Worm (Caenorhabditis elegans) whole organism, L1 larva: ENCODE measurements around the gene grl-6.

Experiments
- C34B4.2 ChIP-seq: sonication (generic microtip); optimal IDR thresholded peaks from 2 replicates; lab custom pipeline; 2017; ENCODE audit warnings: mild to moderate bottlenecking, missing genetic modification characterization, missing compliant biosample characterization
- aha-1 ChIP-seq: fragments of 150-350 bp; optimal IDR thresholded peaks from 2 replicates; lab custom pipeline; 2014; ENCODE audit warnings: missing biosample characterization, missing genetic modification characterization
- alr-1 ChIP-seq: fragments of 200-800 bp; sonication (Bioruptor generic); optimal IDR thresholded peaks from 2 replicates; lab custom pipeline; 2018; ENCODE audit warnings: borderline replicate concordance, mild to moderate bottlenecking, missing genetic modification characterization, missing compliant biosample characterization
- blmp-1 ChIP-seq: fragments of 150-350 bp; optimal IDR thresholded peaks from 2 replicates; lab custom pipeline; 2014; ENCODE audit warnings: missing biosample characterization, missing genetic modification characterization
- dpl-1 ChIP-seq, 3 experiments: fragments of 150-350 bp in 2 of 3; sonication (generic microtip) in 1 of 3; optimal IDR thresholded peaks; 2 replicates each; lab custom pipeline; 2014 to 2017; ENCODE audit warnings: missing biosample characterization in 3 of 3, missing genetic modification characterization in 3 of 3, missing genetic modification reagents in 3 of 3
- dsc-1 ChIP-seq: sonication (generic microtip); optimal IDR thresholded peaks from 2 replicates; lab custom pipeline; 2016; ENCODE audit warnings: mild to moderate bottlenecking, missing genetic modification characterization, missing compliant biosample characterization
- efl-1 ChIP-seq, 4 experiments: fragments of 150-350 bp; optimal IDR thresholded peaks in 3 of 4; peaks in 1 of 4; 1 replicate in 1 of 4; 2 replicates in 3 of 4; lab custom pipeline; 2014; ENCODE audit warnings: missing biosample characterization in 2 of 4, missing genetic modification characterization in 2 of 4, missing genetic modification reagents in 2 of 4
- egl-13 ChIP-seq: sonication (generic microtip); optimal IDR thresholded peaks from 2 replicates; lab custom pipeline; 2016; ENCODE audit warnings: missing genotype, missing genetic modification reagents, missing genetic modification characterization, missing compliant biosample characterization
- elt-2 ChIP-seq: sonication (generic microtip); optimal IDR thresholded peaks from 2 replicates; lab custom pipeline; 2016; ENCODE audit warnings: missing genetic modification characterization, mild to moderate bottlenecking, inconsistent platforms, missing compliant biosample characterization, missing genetic modification reagents
- elt-3 ChIP-seq, 6 experiments: fragments of 150-350 bp in 1 of 6; sonication (generic microtip); optimal IDR thresholded peaks; 2 replicates each; lab custom pipeline; 2017 to 2018; ENCODE audit warnings: missing biosample characterization in 6 of 6, missing genetic modification characterization in 6 of 6, inconsistent platforms in 1 of 6
- fkh-10 ChIP-seq: sonication (generic microtip); optimal IDR thresholded peaks from 2 replicates; lab custom pipeline; 2017; ENCODE audit warnings: missing biosample characterization, missing genetic modification reagents, missing genetic modification characterization
- grh-1 ChIP-seq: fragments of 200-800 bp; sonication (Bioruptor generic); IDR thresholded peaks from 2 replicates; pipeline ENCODE4 v1.3.6; 2022; ENCODE audit warnings: missing genetic modification reagents, missing genetic modification characterization, missing compliant biosample characterization
- isw-1 ChIP-seq: fragments of 200-800 bp; sonication (Bioruptor generic); IDR thresholded peaks from 2 replicates; pipeline ENCODE4 v1.3.6; 2022; ENCODE audit warnings: missing genetic modification characterization, missing compliant biosample characterization
- lin-13 ChIP-seq: fragments of 150-350 bp; optimal IDR thresholded peaks from 2 replicates; lab custom pipeline; 2014; ENCODE audit warnings: missing biosample characterization, missing genetic modification reagents, missing genetic modification characterization
- lin-14 ChIP-seq: fragments of 200-800 bp; sonication (Bioruptor generic); optimal IDR thresholded peaks from 2 replicates; lab custom pipeline; 2018; ENCODE audit warnings: mild to moderate bottlenecking, missing genetic modification characterization, moderate library complexity, missing compliant biosample characterization
- lin-15B ChIP-seq: fragments of 150-350 bp; sonication (generic microtip); optimal IDR thresholded peaks from 3 replicates; lab custom pipeline; 2014; ENCODE audit warnings: missing biosample characterization, missing genetic modification characterization
- lir-3 ChIP-seq: sonication (generic microtip); optimal IDR thresholded peaks from 2 replicates; lab custom pipeline; 2016; ENCODE audit warnings: mild to moderate bottlenecking, missing genetic modification characterization, moderate library complexity, missing compliant biosample characterization; ENCODE audit not compliant: poor library complexity
- lsy-2 ChIP-seq, 2 experiments: fragments of 150-350 bp; optimal IDR thresholded peaks; 2 replicates each; lab custom pipeline; 2014; ENCODE audit warnings: missing biosample characterization in 2 of 2, missing genetic modification characterization in 2 of 2
- mab-9 ChIP-seq: fragments of 200-800 bp; sonication (Bioruptor generic); IDR thresholded peaks from 2 replicates; pipeline ENCODE4 v1.3.6; 2022; ENCODE audit warnings: missing genetic modification reagents, missing genetic modification characterization, missing compliant biosample characterization
- mep-1 ChIP-seq: fragments of 150-350 bp; optimal IDR thresholded peaks from 2 replicates; lab custom pipeline; 2014; ENCODE audit warnings: missing biosample characterization, missing genetic modification characterization
- nhr-19 ChIP-seq: fragments of 200-800 bp; sonication (Bioruptor generic); conservative IDR thresholded peaks from 2 replicates; pipeline ENCODE4 v1.3.6; 2022; ENCODE audit warnings: missing genetic modification characterization, missing compliant biosample characterization
- nhr-20 ChIP-seq: sonication (generic microtip); optimal IDR thresholded peaks from 2 replicates; lab custom pipeline; 2016; ENCODE audit warnings: mild to moderate bottlenecking, missing genetic modification characterization, missing compliant biosample characterization
- nhr-71 ChIP-seq: sonication (generic microtip); optimal IDR thresholded peaks from 2 replicates; lab custom pipeline; 2016; ENCODE audit warnings: mild to moderate bottlenecking, missing genetic modification characterization, moderate library complexity, missing compliant biosample characterization
- nhr-77 ChIP-seq: fragments of 150-350 bp; optimal IDR thresholded peaks from 2 replicates; lab custom pipeline; 2014; ENCODE audit warnings: missing biosample characterization, missing genetic modification characterization
- nhr-85 ChIP-seq: sonication (generic microtip); peaks from one replicate; lab custom pipeline; 2016; ENCODE audit warnings: missing genetic modification characterization, inconsistent platforms, missing compliant biosample characterization
- pag-3 ChIP-seq: sonication (generic microtip); optimal IDR thresholded peaks from 2 replicates; lab custom pipeline; 2017; ENCODE audit warnings: missing genetic modification characterization, mild to moderate bottlenecking, missing compliant biosample characterization, antibody characterized with exemption, borderline replicate concordance; ENCODE audit not compliant: insufficient read depth
- skn-1 ChIP-seq: fragments of 150-350 bp; optimal IDR thresholded peaks from 2 replicates; lab custom pipeline; 2014; ENCODE audit warnings: missing biosample characterization, missing genetic modification characterization
- snpc-4 ChIP-seq: fragments of 150-350 bp; optimal IDR thresholded peaks from 2 replicates; lab custom pipeline; 2014; ENCODE audit warnings: missing biosample characterization, missing genetic modification characterization
- sox-4 ChIP-seq: sonication (generic microtip); optimal IDR thresholded peaks from 2 replicates; lab custom pipeline; 2016; ENCODE audit warnings: missing genetic modification characterization, missing compliant biosample characterization
- sup-37 ChIP-seq: fragments of 200-800 bp; sonication (Bioruptor generic); optimal IDR thresholded peaks from 2 replicates; lab custom pipeline; 2018; ENCODE audit warnings: mild to moderate bottlenecking, missing genetic modification characterization, missing compliant biosample characterization
- swsn-7 ChIP-seq: sonication (generic microtip); optimal IDR thresholded peaks from 2 replicates; lab custom pipeline; 2016; ENCODE audit warnings: missing genetic modification characterization, missing compliant biosample characterization
- tlp-1 ChIP-seq: fragments of 150-350 bp; optimal IDR thresholded peaks from 2 replicates; lab custom pipeline; 2014; ENCODE audit warnings: missing biosample characterization, missing genetic modification characterization
- unc-130 ChIP-seq: fragments of 150-350 bp; optimal IDR thresholded peaks from 2 replicates; lab custom pipeline; 2017; ENCODE audit warnings: missing biosample characterization, missing genetic modification characterization, inconsistent platforms
- unc-62 ChIP-seq: fragments of 150-350 bp; optimal IDR thresholded peaks from 2 replicates; lab custom pipeline; 2014; ENCODE audit warnings: missing biosample characterization, missing genetic modification reagents, missing genetic modification characterization
- unc-86 ChIP-seq: sonication (generic microtip); optimal IDR thresholded peaks from 2 replicates; lab custom pipeline; 2016; ENCODE audit warnings: missing genetic modification characterization, missing compliant biosample characterization
- vab-15 ChIP-seq: sonication (generic microtip); optimal IDR thresholded peaks from 2 replicates; lab custom pipeline; 2017; ENCODE audit warnings: missing genotype, mild to moderate bottlenecking, missing genetic modification characterization, missing compliant biosample characterization
- xbp-1 ChIP-seq: sonication (generic microtip); optimal IDR thresholded peaks from 2 replicates; lab custom pipeline; 2016; ENCODE audit warnings: missing genetic modification characterization, missing compliant biosample characterization
- ztf-4 ChIP-seq: fragments of 150-350 bp; optimal IDR thresholded peaks from 2 replicates; lab custom pipeline; 2014; ENCODE audit warnings: missing biosample characterization, missing genetic modification characterization

Gene grl-6

DNA sequence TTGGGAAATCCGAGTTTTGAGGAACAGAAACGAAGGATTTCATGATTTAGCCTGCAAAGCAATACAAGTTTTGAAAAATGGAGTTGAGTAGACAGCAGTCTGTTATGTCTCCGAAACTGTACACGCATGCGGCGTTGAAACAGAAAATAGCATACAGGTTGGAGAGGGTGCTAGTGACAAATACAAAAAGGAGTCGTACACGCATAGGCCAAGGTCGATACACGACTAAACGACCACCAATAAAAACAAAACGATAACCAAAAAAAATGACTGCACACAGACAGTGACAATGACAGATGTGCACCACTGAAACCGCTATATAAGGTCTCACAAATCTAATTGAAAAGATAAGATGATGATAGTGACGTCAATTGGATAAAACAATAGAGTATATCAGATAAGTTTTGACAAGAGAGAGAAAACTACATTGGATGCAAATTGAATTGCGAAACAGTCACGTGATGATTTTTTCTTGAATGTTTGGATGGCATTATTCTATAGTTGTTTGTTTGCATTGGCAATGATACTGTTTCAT is 1.8 kb downstream of the grl-6 start, which contains the start of gene fah-1 (continued):
- TF ChIP-seq nhr-85 (tag; lab: Kevin White, UChicago) (peak; percentile 97), ztf-4 (tag; lab: Kevin White, UChicago) (no peak), mep-1 (tag; lab: Kevin White, UChicago) (peak; percentile 34), elt-3 (tag; optimal IDR thresholded peaks at IDR 0.05; lab: Kevin White, UChicago) (peak in 3 of 6 experiments; percentile 71 to 92 (median 82)), vab-15 (tag; lab: Kevin White, UChicago) (peak; percentile 1), nhr-71 (tag; lab: Kevin White, UChicago) (peak; percentile 85), lin-14 (GFP tag; lab: Kevin White, UChicago) (peak; percentile 80), xbp-1 (peak; percentile 52), mab-9 (GFP tag; lab: Robert Waterston, UW) (no peak), blmp-1 (tag; lab: Kevin White, UChicago) (peak; percentile 37), nhr-77 (tag; lab: Kevin White, UChicago) (no peak), nhr-19 (GFP tag; lab: Robert Waterston, UW) (peak; percentile 43), aha-1 (no peak), grh-1 (GFP tag; lab: Robert Waterston, UW) (peak; percentile 65), unc-130 (tag; lab: Kevin White, UChicago) (no peak), fkh-10 (GFP tag; lab: Kevin White, UChicago) (no peak), pag-3 (tag; lab: Kevin White, UChicago) (peak; percentile 89), elt-2 (tag; lab: Kevin White, UChicago) (peak; percentile 43), nhr-20 (peak; percentile 97), efl-1 (optimal IDR thresholded peaks at IDR 0.05; lab: Kevin White, UChicago) (no peak), efl-1 (GFP tag; optimal IDR thresholded peaks at IDR 0.05 in 1 of 2; lab: Kevin White, UChicago) (peak in 1 of 2 experiments; percentile 2)

DNA sequence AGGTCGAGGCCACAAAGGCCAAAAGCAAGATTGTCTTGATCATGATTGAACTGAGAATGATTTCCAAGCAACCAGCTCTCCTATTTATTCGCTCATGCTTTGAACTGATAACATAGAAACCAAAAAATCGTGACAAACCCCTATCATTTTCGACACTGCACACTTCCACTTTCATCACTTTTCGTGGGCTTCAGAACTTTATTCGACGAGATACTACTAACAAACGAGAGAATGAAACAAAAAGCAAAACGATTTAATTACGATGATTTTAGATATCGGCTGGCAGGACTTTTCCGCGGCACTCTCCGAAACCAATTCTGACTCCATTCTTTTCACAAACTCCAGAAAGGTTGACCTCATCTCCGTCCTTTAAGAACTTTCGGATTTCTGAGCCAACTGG is 4.2 kb downstream of the grl-6 start, which contains the start of gene asp-14:
asp-14 (minus strand) TSS at position 101 of the 400 bp plus-strand sequence.
- TF ChIP-seq lin-13 (no peak), unc-62 (GFP tag; lab: Kevin White, UChicago) (no peak), skn-1 (tag; lab: Kevin White, UChicago) (no peak), lir-3 (no peak), isw-1 (GFP tag; lab: Robert Waterston, UW) (no peak), mab-9 (GFP tag; lab: Robert Waterston, UW) (no peak), unc-86 (no peak), swsn-7 (no peak), lin-15B (tag; lab: Kevin White, UChicago) (no peak), aha-1 (no peak), sox-4 (tag; lab: Kevin White, UChicago) (no peak), dpl-1 (GFP tag; optimal IDR thresholded peaks at IDR 0.05; lab: Kevin White, UChicago) (no peak), alr-1 (tag; lab: Kevin White, UChicago) (no peak), unc-130 (tag; lab: Kevin White, UChicago) (no peak), snpc-4 (tag; lab: Kevin White, UChicago) (no peak), egl-13 (tag; lab: Kevin White, UChicago) (no peak), lsy-2 (tag; optimal IDR thresholded peaks at IDR 0.05; lab: Kevin White, UChicago) (no peak), tlp-1 (tag; lab: Kevin White, UChicago) (no peak), dsc-1 (tag; lab: Kevin White, UChicago) (no peak), C34B4.2 (no peak)
- TF ChIP-seq, all 84 proteins: peak for 0

DNA sequence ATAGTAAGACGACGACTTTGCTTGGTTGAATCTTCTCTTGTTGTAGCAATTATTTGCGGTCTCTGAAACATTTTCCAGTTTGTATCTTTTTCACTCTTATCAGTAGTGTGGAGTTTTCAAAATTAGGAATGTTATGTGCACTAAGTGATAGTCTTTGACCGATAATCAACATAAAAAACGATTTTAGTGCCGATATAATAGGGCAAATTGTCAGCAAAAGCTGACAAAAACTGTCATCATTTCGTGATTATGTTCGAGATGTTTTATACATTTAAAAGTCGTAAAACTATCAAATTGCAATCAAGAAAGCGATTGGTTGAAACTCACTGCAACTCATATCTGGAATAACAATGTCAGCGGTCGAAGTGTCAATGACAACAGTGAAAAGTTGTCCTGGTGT is 5.5 kb downstream of the grl-6 start:
- TF ChIP-seq elt-2 (tag; lab: Kevin White, UChicago) (peak; percentile 63), sup-37 (GFP tag; lab: Kevin White, UChicago) (no peak)
